Fruit fly (Drosophila melanogaster): Measurements from ENCODE around the gene CG32425.

DNA sequence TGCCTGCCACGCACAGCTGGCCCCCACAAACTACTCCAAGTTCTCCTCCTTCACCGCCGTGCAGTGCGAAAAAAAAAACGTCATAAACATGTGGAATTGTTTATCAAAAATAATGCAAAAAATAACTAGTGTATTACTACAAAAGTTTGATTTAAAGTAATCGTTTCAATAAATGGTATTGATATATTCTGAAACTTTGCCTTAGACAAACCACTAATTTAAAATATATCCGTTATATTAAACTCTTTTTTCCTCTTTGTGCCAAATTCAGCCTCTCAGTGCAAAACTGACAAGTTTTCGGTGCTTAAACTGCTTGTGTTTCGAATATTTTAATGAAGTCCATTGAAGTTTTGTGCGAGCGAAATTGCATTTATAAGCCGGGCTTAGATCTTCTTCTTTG is 59.9 kb downstream of the CG32425 start:
- TF ChIP-seq EcR (GFP tag; optimal IDR thresholded peaks at IDR 0.05) (no peak), usp (GFP tag; optimal IDR thresholded peaks at IDR 0.05) (no peak)

Data from whole organism.